Worm (Caenorhabditis elegans): ENCODE results near the gene F55G7.5.
"Not testable (repeated sequence)": the region's sequence is repeated elsewhere in the genome, so short reads cannot be mapped to it uniquely, and the experiment has no call there.

F55G7.5 gene

DNA sequence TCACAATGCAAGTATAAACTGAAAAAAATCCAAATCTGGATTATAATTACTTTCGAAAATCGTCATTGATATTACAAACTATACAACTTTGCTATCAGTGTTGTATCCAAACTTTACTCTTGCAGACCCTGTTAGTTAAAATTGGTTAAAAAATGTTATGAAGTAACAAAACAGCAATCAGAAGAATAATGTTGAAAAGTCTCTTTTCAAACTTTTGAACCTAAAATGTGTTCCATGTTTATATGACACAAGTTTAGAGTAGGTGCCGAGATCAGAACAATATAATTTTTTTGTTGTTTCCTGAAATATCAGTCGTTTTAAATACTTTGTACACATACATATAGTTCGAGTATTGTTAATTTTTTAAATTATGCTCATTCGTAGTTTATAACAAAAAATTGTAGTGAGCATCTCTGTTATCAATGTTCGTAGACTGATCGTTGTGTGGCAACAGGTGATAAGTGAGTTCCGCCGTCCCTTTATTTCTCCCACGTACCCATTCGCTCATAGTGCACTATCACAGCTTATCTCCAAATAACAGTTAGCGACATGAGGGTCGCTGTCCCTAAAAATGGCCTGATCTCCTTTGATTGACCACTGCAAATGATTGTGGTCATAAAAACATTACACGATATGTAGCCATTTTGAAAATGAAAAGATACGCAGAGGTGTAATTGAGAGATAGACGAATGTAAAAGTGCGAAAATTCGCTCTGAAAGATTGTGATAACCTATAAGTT lies 23.5 kb upstream of the F55G7.5 start (continued):
- TF ChIP-seq ceh-82 (tag; optimal IDR thresholded peaks at IDR 0.05) (no peak), attf-4 (tag; optimal IDR thresholded peaks at IDR 0.05) (no peak), madf-9 (GFP tag; conservative IDR thresholded peaks at IDR 0.05) (0 out of 2 replicates have a peak, but pooled peaks have one; percentile 4), zip-11 (GFP tag; IDR thresholded peaks at IDR 0.05) (no peak), tra-1 (GFP tag; IDR thresholded peaks at IDR 0.05) (peak; percentile 71; the same call in 1 of the 2 replicates), ztf-11 (tag; optimal IDR thresholded peaks at IDR 0.05) (no peak), pqm-1 (tag; optimal IDR thresholded peaks at IDR 0.05) (peak; percentile 33), ceh-62 (tag; optimal IDR thresholded peaks at IDR 0.05) (no peak), php-3 (GFP tag; IDR thresholded peaks at IDR 0.05) (peak; percentile 91), nhr-102 (tag; optimal IDR thresholded peaks at IDR 0.05) (peak; percentile 63), nhr-42 (GFP tag; IDR thresholded peaks at IDR 0.05) (0 out of 2 replicates have a peak, but pooled peaks have one; percentile 16), lin-39 (tag; optimal IDR thresholded peaks at IDR 0.05) (no peak), ces-1 (GFP tag; optimal IDR thresholded peaks at IDR 0.05) (no peak), ZK337.2 (GFP tag; IDR thresholded peaks at IDR 0.05) (no peak), nhr-10 (tag; optimal IDR thresholded peaks at IDR 0.05) (no peak), lin-1 (GFP tag; IDR thresholded peaks at IDR 0.05) (0 out of 2 replicates have a peak, but pooled peaks have one; percentile 39), fos-1 (tag; optimal IDR thresholded peaks at IDR 0.05) (no peak), egl-27 (tag; optimal IDR thresholded peaks at IDR 0.05) (no peak), unc-39 (tag; optimal IDR thresholded peaks at IDR 0.05) (no peak), lir-3 (tag; optimal IDR thresholded peaks at IDR 0.05) (no peak), ctbp-1 (GFP tag; IDR thresholded peaks at IDR 0.05) (no peak), cey-2 (tag; optimal IDR thresholded peaks at IDR 0.05; ENCODE audit: borderline replicate concordance, insufficient read depth) (no peak), saeg-2 (GFP tag; IDR thresholded peaks at IDR 0.05) (0 out of 2 replicates have a peak, but pooled peaks have one; percentile 6), daf-19 (GFP tag; conservative IDR thresholded peaks at IDR 0.05) (no peak), ztf-7 (tag; optimal IDR thresholded peaks at IDR 0.05) (no peak), ceh-28 (tag; optimal IDR thresholded peaks at IDR 0.05) (no peak), ama-1 (optimal IDR thresholded peaks at IDR 0.05) (no peak), daf-16 (GFP tag; optimal IDR thresholded peaks at IDR 0.05) (no peak), daf-16 (tag; optimal IDR thresholded peaks at IDR 0.05) (peak; percentile 74), mxl-2 (GFP tag; conservative IDR thresholded peaks at IDR 0.05) (no peak)

DNA sequence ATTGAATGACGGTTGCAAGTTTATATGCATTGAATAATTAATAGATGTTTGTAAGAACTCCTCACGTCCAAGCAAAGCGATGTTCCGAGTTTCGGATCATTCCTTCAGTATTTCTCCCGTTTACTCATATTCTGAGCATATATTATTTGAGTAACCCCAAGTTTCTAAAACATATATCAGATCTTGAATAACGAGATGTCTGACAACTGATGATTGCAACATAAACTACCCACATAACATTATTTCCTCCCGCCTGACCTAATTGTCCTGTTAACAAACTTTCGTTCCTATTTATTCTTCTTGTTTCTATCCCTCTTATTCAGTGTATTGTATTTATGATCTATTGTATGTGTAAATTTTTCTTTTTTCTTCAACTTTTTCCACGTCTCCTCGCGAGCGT lies 22.4 kb upstream of the F55G7.5 start, which contains the start of gene C49F5.13:
Gene C49F5.13 (plus strand): TSS at position 301 of the 400 bp plus-strand sequence.
- TF ChIP-seq lin-38 (GFP tag; IDR thresholded peaks at IDR 0.05); nhr-76 (tag; optimal IDR thresholded peaks at IDR 0.05); F10B5.3 (tag; optimal IDR thresholded peaks at IDR 0.05): not testable (repeated sequence)

DNA sequence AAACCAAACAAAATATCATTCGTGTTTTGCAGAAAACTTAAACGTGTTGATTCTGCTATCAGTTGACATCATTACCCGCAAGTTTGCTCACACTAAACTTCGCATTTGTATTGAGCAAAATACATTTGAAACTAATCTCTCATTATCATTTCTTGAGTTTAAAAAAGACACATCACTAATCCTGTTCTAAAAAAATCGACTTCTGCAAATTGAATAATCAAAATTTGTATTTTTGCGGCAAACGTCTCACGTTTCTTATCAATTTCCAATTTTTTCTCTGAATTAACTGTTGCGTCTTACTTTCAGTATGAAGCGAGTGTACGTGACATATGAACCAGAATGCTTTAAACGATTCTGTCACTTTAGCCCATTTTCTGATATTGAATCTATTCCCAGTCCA lies 21.1 kb upstream of the F55G7.5 start, which contains the start of gene C49F5.8:
Gene C49F5.8 (plus strand): TSS at position 301 of the 400 bp plus-strand sequence.
- TF ChIP-seq nhr-28 (tag; optimal IDR thresholded peaks at IDR 0.05) = peak; percentile 1
- TF ChIP-seq ceh-82 (tag; optimal IDR thresholded peaks at IDR 0.05) = no peak

DNA sequence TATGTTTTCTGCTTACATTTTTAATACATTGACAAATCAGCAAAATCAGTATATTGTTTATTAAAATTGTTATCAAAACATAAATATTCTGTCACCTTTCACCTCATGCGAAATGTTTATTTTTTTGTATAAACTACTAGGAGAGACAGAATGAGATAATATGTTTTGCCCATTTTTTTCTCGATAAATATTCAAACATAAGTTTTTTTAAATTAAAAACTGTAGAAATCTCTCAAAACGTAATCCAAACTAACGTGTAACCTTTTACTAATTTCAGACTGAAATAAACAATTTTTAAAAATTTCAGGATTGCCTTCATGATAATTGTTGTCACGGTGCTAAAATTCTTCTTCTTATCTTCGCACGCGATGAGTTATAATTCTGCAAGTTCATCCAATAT lies 18.5 kb upstream of the F55G7.5 start, which contains the start of gene T08D10.5:
Gene T08D10.5 (plus strand): TSS at position 301 of the 400 bp plus-strand sequence.
- TF ChIP-seq hif-1 (tag; optimal IDR thresholded peaks at IDR 0.05) = no peak
- TF ChIP-seq dve-1 (tag; optimal IDR thresholded peaks at IDR 0.05; ENCODE audit: insufficient read depth) = no peak
- no peak for TF ChIP-seq daf-12 (tag; optimal IDR thresholded peaks at IDR 0.05)
- no peak for TF ChIP-seq F44E2.7 (GFP tag; IDR thresholded peaks at IDR 0.05)
- TF ChIP-seq D1046.2 (GFP tag; IDR thresholded peaks at IDR 0.05) = no peak
- no peak for TF ChIP-seq nhr-77 (tag; optimal IDR thresholded peaks at IDR 0.05)
- no peak for TF ChIP-seq spr-1 (tag; optimal IDR thresholded peaks at IDR 0.05)
- no peak for TF ChIP-seq fos-1 (tag; optimal IDR thresholded peaks at IDR 0.05)
- TF ChIP-seq sdz-12 (GFP tag; optimal IDR thresholded peaks at IDR 0.05) = no peak
- TF ChIP-seq aha-1 (tag) = no peak
- TF ChIP-seq mdt-29 (GFP tag; IDR thresholded peaks at IDR 0.05) = no peak
- TF ChIP-seq nhr-11 (tag; optimal IDR thresholded peaks at IDR 0.05) = no peak
- no peak for TF ChIP-seq lsy-2 (tag; optimal IDR thresholded peaks at IDR 0.05)
- TF ChIP-seq zfp-2 (tag; optimal IDR thresholded peaks at IDR 0.05) = no peak
- no peak for TF ChIP-seq tag-97 (GFP tag; IDR thresholded peaks at IDR 0.05)
- TF ChIP-seq lir-3 (tag; optimal IDR thresholded peaks at IDR 0.05) = no peak
- no peak for TF ChIP-seq pqm-1 (tag; optimal IDR thresholded peaks at IDR 0.05)
